Worm (Caenorhabditis elegans) whole organism, late embryonic: ENCODE data around the gene C01F6.14.

Source experiments
- T23F11.4 ChIP-seq: fragments of 200-800 bp; sonication (Bioruptor generic); optimal IDR thresholded peaks from 2 replicates; lab custom pipeline; 2018; ENCODE audit warnings: mild to moderate bottlenecking, missing genetic modification characterization, missing compliant biosample characterization
- ceh-2 ChIP-seq: sonication (generic microtip); optimal IDR thresholded peaks from 2 replicates; lab custom pipeline; 2016; ENCODE audit warnings: missing genotype, missing genetic modification characterization, missing compliant biosample characterization
- dmd-4 ChIP-seq: sonication (generic microtip); optimal IDR thresholded peaks from 2 replicates; lab custom pipeline; 2016; ENCODE audit warnings: borderline replicate concordance, missing genetic modification characterization, missing compliant biosample characterization
- nfya-1 ChIP-seq: sonication (generic microtip); optimal IDR thresholded peaks from 2 replicates; lab custom pipeline; 2017; ENCODE audit warnings: missing genetic modification characterization, mild to moderate bottlenecking, missing compliant biosample characterization, antibody characterized with exemption, moderate library complexity
- tbx-2 ChIP-seq: sonication (generic microtip); optimal IDR thresholded peaks from 2 replicates; lab custom pipeline; 2016; ENCODE audit warnings: missing genetic modification characterization, missing compliant biosample characterization

ce11 chrIV:9107464-9107863 lies 3.5 kb upstream of the C01F6.14 start:
- TF ChIP-seq nfya-1 (tag; lab: Kevin White, UChicago) (no peak), dmd-4 (no peak), ceh-2 (no peak), T23F11.4 (GFP tag; lab: Kevin White, UChicago) (no peak), tbx-2 (tag; lab: Kevin White, UChicago) (peak; percentile 1)
